Fruit fly (Drosophila melanogaster): ENCODE measurements around the gene Shab.

Gene Shab

dm6 chr3L:2885568-2885967 is 9.2 kb upstream of the Shab start (continued):
- TF ChIP-seq Sox100B (GFP tag; optimal IDR thresholded peaks at IDR 0.05) (no peak), amos (GFP tag; IDR thresholded peaks at IDR 0.05; ENCODE audit: partially characterized antibody) (peak; percentile 32; the same call in 1 of the 2 replicates), wdn (GFP tag; IDR thresholded peaks at IDR 0.05) (no peak), Side (GFP tag; optimal IDR thresholded peaks at IDR 0.05) (no peak), knrl (GFP tag; IDR thresholded peaks at IDR 0.05; ENCODE audit: partially characterized antibody) (peak; percentile 19; the same call in 1 of the 3 replicates), crp (GFP tag; optimal IDR thresholded peaks at IDR 0.05) (no peak), danr (GFP tag; IDR thresholded peaks at IDR 0.05) (no peak), CG42726 (GFP tag; IDR thresholded peaks at IDR 0.05; ENCODE audit: partially characterized antibody) (peak; percentile 59; the same call in 1 of the 2 replicates), BEAF-32 (GFP tag; optimal IDR thresholded peaks at IDR 0.05) (no peak), lola (GFP tag; optimal IDR thresholded peaks at IDR 0.05) (no peak), Spps (tag; optimal IDR thresholded peaks at IDR 0.05) (no peak), CG2120 (GFP tag; optimal IDR thresholded peaks at IDR 0.05) (no peak), Lhr (GFP tag; optimal IDR thresholded peaks at IDR 0.05) (peak; percentile 9), CG3281 (GFP tag; optimal IDR thresholded peaks at IDR 0.05) (no peak), pita (GFP tag; optimal IDR thresholded peaks at IDR 0.05) (peak; percentile 72), CG6175 (GFP tag; IDR thresholded peaks at IDR 0.05) (no peak), ftz-f1 (GFP tag; optimal IDR thresholded peaks at IDR 0.05) (no peak), stwl (tag; optimal IDR thresholded peaks at IDR 0.05) (peak; percentile 45), Ada2b (GFP tag; IDR thresholded peaks at IDR 0.05) (no peak), Atf3 (GFP tag; optimal IDR thresholded peaks at IDR 0.05) (no peak), Sry-δ (GFP tag; optimal IDR thresholded peaks at IDR 0.05) (no peak), sd (tag; optimal IDR thresholded peaks at IDR 0.05) (no peak), Ets65A (GFP tag) (peak; percentile 7), CTCF (GFP tag; optimal IDR thresholded peaks at IDR 0.05) (peak; percentile 79), Antp (GFP tag; optimal IDR thresholded peaks at IDR 0.05) (no peak), Doc2 (GFP tag; IDR thresholded peaks at IDR 0.05) (no peak), CG2199 (GFP tag; IDR thresholded peaks at IDR 0.05) (peak; percentile 94), jigr1 (GFP tag; IDR thresholded peaks at IDR 0.05) (0 out of 3 replicates have a peak, but pooled peaks have one; percentile 12), Dfd (GFP tag; optimal IDR thresholded peaks at IDR 0.05) (peak in 1 of 2 experiments; percentile 33), Chrac-16 (GFP tag; optimal IDR thresholded peaks at IDR 0.05) (no peak), CG6654 (GFP tag; optimal IDR thresholded peaks at IDR 0.05) (no peak), CG9215 (GFP tag; IDR thresholded peaks at IDR 0.05) (no peak), cwo (GFP tag; optimal IDR thresholded peaks at IDR 0.05) (no peak)

DNA sequence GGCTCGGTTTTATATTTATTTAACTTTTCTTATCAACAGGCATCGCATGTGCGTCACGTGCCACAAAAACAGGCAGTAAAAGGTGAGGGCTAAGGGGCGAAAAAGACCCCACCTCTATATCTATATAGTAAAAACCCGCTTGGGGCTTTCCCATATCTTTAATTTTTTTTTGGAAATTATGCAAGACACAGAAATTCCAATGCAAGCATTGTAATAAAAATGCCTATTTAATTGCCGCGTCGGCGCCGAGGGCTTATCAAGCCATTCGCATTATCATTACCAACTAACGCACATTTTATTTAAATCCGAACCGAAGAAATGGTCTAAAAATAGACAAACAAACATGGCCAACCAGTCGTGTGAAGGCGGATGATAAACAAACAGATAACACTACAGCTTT is 7.4 kb upstream of the Shab start:
- TF ChIP-seq Pdp1 (GFP tag; optimal IDR thresholded peaks at IDR 0.05) = peak in 1 of 2 experiments; percentile 8
- no peak for TF ChIP-seq Abd-B (GFP tag; optimal IDR thresholded peaks at IDR 0.05)
- TF ChIP-seq Optix (GFP tag; IDR thresholded peaks at IDR 0.05) = no peak
- no peak for TF ChIP-seq pita (GFP tag; optimal IDR thresholded peaks at IDR 0.05)
- TF ChIP-seq cwo (GFP tag; optimal IDR thresholded peaks at IDR 0.05) = peak; percentile 46
- no peak for TF ChIP-seq CG15514 (GFP tag; optimal IDR thresholded peaks at IDR 0.05)
- no peak for TF ChIP-seq CG3065 (GFP tag; optimal IDR thresholded peaks at IDR 0.05)
- no peak for TF ChIP-seq CG7745 (tag; optimal IDR thresholded peaks at IDR 0.05)
- TF ChIP-seq sens (GFP tag) = peak; percentile 34
- TF ChIP-seq CG17359 (tag; optimal IDR thresholded peaks at IDR 0.05) = no peak
- TF ChIP-seq Hsf (GFP tag; optimal IDR thresholded peaks at IDR 0.05) = no peak
- TF ChIP-seq Dad (GFP tag; optimal IDR thresholded peaks at IDR 0.05) = no peak
- TF ChIP-seq CG17829 (tag; optimal IDR thresholded peaks at IDR 0.05) = no peak
- peak; percentile 73 for TF ChIP-seq abd-A (tag; optimal IDR thresholded peaks at IDR 0.05)
- TF ChIP-seq HLHmδ (GFP tag; optimal IDR thresholded peaks at IDR 0.05) = no peak
- no peak for TF ChIP-seq CG10543 (GFP tag; optimal IDR thresholded peaks at IDR 0.05)
- TF ChIP-seq CG6854 (GFP tag; optimal IDR thresholded peaks at IDR 0.05) = no peak
- no peak for TF ChIP-seq ATbp (GFP tag; optimal IDR thresholded peaks at IDR 0.05)
- no peak for TF ChIP-seq CG12071 (GFP tag; optimal IDR thresholded peaks at IDR 0.05)
- no peak for TF ChIP-seq pfk (GFP tag; optimal IDR thresholded peaks at IDR 0.05)
- no peak for TF ChIP-seq NC2α (GFP tag; optimal IDR thresholded peaks at IDR 0.05)

Measured in whole organism, embryonic.